Worm (Caenorhabditis elegans): Measurements from ENCODE around the gene mtq-2.

- no peak for TF ChIP-seq unc-62 (GFP tag; optimal IDR thresholded peaks at IDR 0.05)
- no peak for TF ChIP-seq nhr-28 (tag; optimal IDR thresholded peaks at IDR 0.05)
- no peak for TF ChIP-seq ces-1 (GFP tag; optimal IDR thresholded peaks at IDR 0.05)
- TF ChIP-seq nhr-237 (tag; optimal IDR thresholded peaks at IDR 0.05), result no peak
- no peak for TF ChIP-seq fkh-10 (GFP tag; optimal IDR thresholded peaks at IDR 0.05)
- no peak for TF ChIP-seq lin-13 (GFP tag; optimal IDR thresholded peaks at IDR 0.05)
- no peak for TF ChIP-seq unc-130 (tag; optimal IDR thresholded peaks at IDR 0.05)
- TF ChIP-seq vab-15 (tag; optimal IDR thresholded peaks at IDR 0.05), result no peak
- no peak for TF ChIP-seq unc-30 (tag; optimal IDR thresholded peaks at IDR 0.05)
Observed at ce11 chrII:2138901-2139300, 50.4 kb downstream of the mtq-2 start.

All from whole organism, L1 larva.